Worm (Caenorhabditis elegans) whole organism, mixed stage, embryonic: ENCODE data around the gene cpt-6.

Source experiments
- bed-3 ChIP-seq: fragments of 200-800 bp; sonication (Bioruptor generic); optimal IDR thresholded peaks from 3 replicates; lab custom pipeline; 2018; ENCODE audit warnings: mild to moderate bottlenecking, missing genetic modification characterization, moderate library complexity, missing compliant biosample characterization
- ceh-39 ChIP-seq: fragments of 150-350 bp; optimal IDR thresholded peaks from 2 replicates; lab custom pipeline; 2014; ENCODE audit warnings: missing biosample characterization, missing genetic modification characterization
- ceh-43 ChIP-seq: fragments of 200-800 bp; sonication (Bioruptor generic); optimal IDR thresholded peaks from 2 replicates; lab custom pipeline; 2018; ENCODE audit warnings: mild to moderate bottlenecking, missing genetic modification characterization, moderate library complexity, missing compliant biosample characterization
- ceh-83 ChIP-seq: fragments of 200-800 bp; sonication (Bioruptor generic); optimal IDR thresholded peaks from 2 replicates; lab custom pipeline; 2018; ENCODE audit warnings: mild to moderate bottlenecking, missing genetic modification characterization, missing compliant biosample characterization
- cnd-1 ChIP-seq: fragments of 200-800 bp; sonication (Bioruptor generic); optimal IDR thresholded peaks from 2 replicates; lab custom pipeline; 2018; ENCODE audit warnings: mild to moderate bottlenecking, missing genetic modification characterization, missing compliant biosample characterization
- drap-1 ChIP-seq: fragments of 200-800 bp; sonication (Bioruptor generic); optimal IDR thresholded peaks from 3 replicates; lab custom pipeline; 2018; ENCODE audit warnings: mild to moderate bottlenecking, missing genetic modification characterization, missing compliant biosample characterization
- elt-1 ChIP-seq: sonication (generic microtip); optimal IDR thresholded peaks from 2 replicates; lab custom pipeline; 2017; ENCODE audit warnings: missing genetic modification characterization, mild to moderate bottlenecking, missing compliant biosample characterization, antibody characterized with exemption, moderate library complexity, borderline replicate concordance; ENCODE audit not compliant: insufficient read depth
- elt-3 ChIP-seq: fragments of 150-350 bp; optimal IDR thresholded peaks from 2 replicates; lab custom pipeline; 2014; ENCODE audit warnings: missing biosample characterization, missing genetic modification characterization
- ham-2 ChIP-seq: fragments of 200-800 bp; sonication (Bioruptor generic); optimal IDR thresholded peaks from 2 replicates; lab custom pipeline; 2018; ENCODE audit warnings: mild to moderate bottlenecking, missing genetic modification characterization, missing compliant biosample characterization
- lin-13 ChIP-seq: fragments of 150-350 bp; optimal IDR thresholded peaks from 2 replicates; lab custom pipeline; 2014; ENCODE audit warnings: missing biosample characterization, missing genetic modification characterization
- lin-32 ChIP-seq: fragments of 200-800 bp; sonication (Bioruptor generic); optimal IDR thresholded peaks from 2 replicates; lab custom pipeline; 2018; ENCODE audit warnings: mild to moderate bottlenecking, missing genetic modification characterization, missing compliant biosample characterization
- lsy-2 ChIP-seq: fragments of 150-350 bp; optimal IDR thresholded peaks from 2 replicates; lab custom pipeline; 2014; ENCODE audit warnings: missing biosample characterization, missing genetic modification characterization
- mab-5 ChIP-seq: fragments of 150-350 bp; optimal IDR thresholded peaks from 2 replicates; lab custom pipeline; 2014; ENCODE audit warnings: missing biosample characterization, missing genetic modification characterization
- mls-2 ChIP-seq: sonication (generic microtip); optimal IDR thresholded peaks from 2 replicates; lab custom pipeline; 2016; ENCODE audit warnings: mild to moderate bottlenecking, missing genetic modification characterization, moderate library complexity, missing compliant biosample characterization
- nhr-2 ChIP-seq: fragments of 150-350 bp; optimal IDR thresholded peaks from 2 replicates; lab custom pipeline; 2014; ENCODE audit warnings: missing biosample characterization, missing genetic modification characterization
- nhr-28 ChIP-seq: fragments of 150-350 bp; optimal IDR thresholded peaks from 2 replicates; lab custom pipeline; 2014; ENCODE audit warnings: missing biosample characterization, missing genetic modification characterization
- nhr-76 ChIP-seq: sonication (generic microtip); optimal IDR thresholded peaks from 2 replicates; lab custom pipeline; 2017; ENCODE audit warnings: missing biosample characterization, missing genetic modification characterization
- snpc-4 ChIP-seq: fragments of 150-350 bp; optimal IDR thresholded peaks from 2 replicates; lab custom pipeline; 2014; ENCODE audit warnings: missing biosample characterization, missing genetic modification characterization
- tbx-8 ChIP-seq: fragments of 200-800 bp; sonication (Bioruptor generic); optimal IDR thresholded peaks from 2 replicates; lab custom pipeline; 2018; ENCODE audit warnings: mild to moderate bottlenecking, missing genetic modification characterization, moderate library complexity, missing compliant biosample characterization
- unc-39 ChIP-seq: fragments of 150-350 bp; optimal IDR thresholded peaks from 2 replicates; lab custom pipeline; 2014; ENCODE audit warnings: missing biosample characterization, missing genetic modification characterization

cpt-6 gene

DNA sequence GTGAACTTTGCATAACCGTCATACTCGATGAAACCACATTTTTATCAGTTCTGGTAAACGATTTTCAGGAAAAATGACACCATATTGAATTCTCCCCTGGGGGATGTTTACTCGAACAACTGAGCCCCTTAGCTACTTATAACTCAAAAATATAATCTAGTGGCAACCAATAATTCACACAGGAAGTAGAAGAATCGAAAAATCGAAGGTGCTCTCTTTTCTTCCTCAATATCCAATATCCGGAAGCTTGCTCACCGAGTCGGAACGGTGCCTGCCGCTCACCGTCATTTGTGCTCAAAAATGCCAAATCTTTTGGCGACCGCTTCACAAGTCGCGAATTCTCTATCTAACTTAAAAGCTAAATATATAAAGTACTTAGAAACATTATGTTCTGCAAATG lies 51.7 kb downstream of the cpt-6 start, which contains the start of gene T05H4.3:
T05H4.3 (plus strand) TSS at position 301 of the 400 bp plus-strand sequence.
- TF ChIP-seq ham-2 (GFP tag; lab: Kevin White, UChicago), result no peak
- no peak for TF ChIP-seq cnd-1 (tag; lab: Kevin White, UChicago)
- TF ChIP-seq bed-3 (GFP tag; lab: Kevin White, UChicago), result no peak
- TF ChIP-seq tbx-8 (GFP tag; lab: Kevin White, UChicago), result no peak
- TF ChIP-seq elt-1 (tag; lab: Kevin White, UChicago), result no peak
- no peak for TF ChIP-seq mls-2 (tag; lab: Kevin White, UChicago)
- no peak for TF ChIP-seq mab-5 (tag; lab: Kevin White, UChicago)
- no peak for TF ChIP-seq ceh-83
- no peak for TF ChIP-seq nhr-28
- TF ChIP-seq nhr-2 (tag; lab: Kevin White, UChicago), result no peak
- no peak for TF ChIP-seq ceh-39
- no peak for TF ChIP-seq lin-32 (GFP tag; lab: Kevin White, UChicago)
- TF ChIP-seq unc-39 (tag; lab: Kevin White, UChicago), result no peak
- no peak for TF ChIP-seq drap-1 (GFP tag; lab: Kevin White, UChicago)
- TF ChIP-seq elt-3, result no peak
- no peak for TF ChIP-seq lsy-2 (tag; lab: Kevin White, UChicago)
- no peak for TF ChIP-seq ceh-43

- no peak for TF ChIP-seq snpc-4 (tag; lab: Kevin White, UChicago)
- TF ChIP-seq lsy-2 (tag; lab: Kevin White, UChicago), result no peak
- TF ChIP-seq elt-3, result no peak
- no peak for TF ChIP-seq nhr-76 (tag; lab: Kevin White, UChicago)
- no peak for TF ChIP-seq lin-13
These were observed 52.1 kb downstream of the cpt-6 start, which contains the start of gene T05H4.15 for ce11 chrV:6441613-6442012. Gene T05H4.15, minus strand, starts transcription at chrV:6441713.
